Worm (Caenorhabditis elegans): ENCODE results near the gene M02D8.5.
A peak's percentile ranks its signal among the peaks of the same experiment; 100 is the strongest.

The M02D8.5 gene

ce11 chrX:8791821-8792220, 30.4 kb upstream of the M02D8.5 start, which contains the start of gene chup-1:
chup-1 (plus strand) TSS chrX:8792160.
- TF ChIP-seq repo-1 (tag; optimal IDR thresholded peaks at IDR 0.05) (peak; percentile 7), attf-5 (GFP tag; optimal IDR thresholded peaks at IDR 0.05) (peak; percentile 45), cebp-1 (GFP tag; IDR thresholded peaks at IDR 0.05) (no peak), cebp-1 (tag; optimal IDR thresholded peaks at IDR 0.05) (peak; percentile 44), nhr-80 (tag; optimal IDR thresholded peaks at IDR 0.05) (peak; percentile 32), ceh-91 (GFP tag; IDR thresholded peaks at IDR 0.05) (no peak), mcd-1 (GFP tag; IDR thresholded peaks at IDR 0.05) (peak; percentile 68), hmg-1.2 (GFP tag; IDR thresholded peaks at IDR 0.05) (no peak), B0019.2 (GFP tag; conservative IDR thresholded peaks at IDR 0.05) (no peak)

DNA sequence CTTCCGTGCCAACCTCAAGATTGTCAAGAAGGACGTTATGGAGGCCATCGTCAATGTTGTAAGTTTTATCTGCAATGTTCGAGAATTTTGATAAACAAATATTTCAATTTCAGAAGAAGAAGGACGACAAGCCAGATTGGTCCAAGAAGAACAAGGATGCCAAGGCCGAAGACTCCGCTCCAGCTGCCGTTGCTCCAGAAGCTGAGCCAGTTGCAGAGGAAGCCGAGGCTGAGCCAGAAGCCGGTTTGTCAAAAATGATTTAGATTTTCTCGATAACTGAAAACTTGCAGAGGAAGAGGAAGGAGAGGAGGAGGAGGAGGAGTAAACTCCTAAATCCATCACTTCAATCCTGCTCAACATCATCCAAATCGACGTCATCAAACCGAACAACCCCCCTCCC, 28.7 kb upstream of the M02D8.5 start:
- TF ChIP-seq mel-28 (tag; optimal IDR thresholded peaks at IDR 0.05; ENCODE audit: borderline replicate concordance) (no peak), F33H1.4 (GFP tag; IDR thresholded peaks at IDR 0.05) (no peak)

ce11 chrX:8789014-8789506, 27.7 kb upstream of the M02D8.5 start, which contains the start of gene unc-27:
unc-27 (plus strand) TSS chrX:8789456.
- TF ChIP-seq mes-4 (tag; optimal IDR thresholded peaks at IDR 0.05) (no peak), somi-1 (GFP tag; optimal IDR thresholded peaks at IDR 0.05) (no peak), attf-5 (GFP tag; optimal IDR thresholded peaks at IDR 0.05) (no peak), ztf-22 (GFP tag; optimal IDR thresholded peaks at IDR 0.05) (no peak), F55B11.4 (tag; optimal IDR thresholded peaks at IDR 0.05; ENCODE audit: borderline replicate concordance, insufficient read depth) (no peak), bed-2 (GFP tag; IDR thresholded peaks at IDR 0.05) (no peak), Y56A3A.18 (GFP tag; IDR thresholded peaks at IDR 0.05) (no peak), hmg-1.2 (GFP tag; IDR thresholded peaks at IDR 0.05) (no peak), lin-54 (GFP tag; optimal IDR thresholded peaks at IDR 0.05) (no peak), let-526 (GFP tag; IDR thresholded peaks at IDR 0.05) (no peak), hlh-26 (GFP tag; conservative IDR thresholded peaks at IDR 0.05) (no peak)

- TF ChIP-seq nhr-80 (tag; optimal IDR thresholded peaks at IDR 0.05) = peak; percentile 15
- peak; percentile 14 for TF ChIP-seq lin-40 (tag; optimal IDR thresholded peaks at IDR 0.05)
- no peak for TF ChIP-seq Y53G8AR.9 (GFP tag; conservative IDR thresholded peaks at IDR 0.05)
- TF ChIP-seq cebp-1 (GFP tag; IDR thresholded peaks at IDR 0.05) = peak; percentile 65
- peak; percentile 70 for TF ChIP-seq cebp-1 (tag; optimal IDR thresholded peaks at IDR 0.05)
Measured at ce11 chrX:8787689-8788222, 26.4 kb upstream of the M02D8.5 start.

ce11 chrX:8786687-8787086, 25.3 kb upstream of the M02D8.5 start:
- TF ChIP-seq dpl-1 (GFP tag; optimal IDR thresholded peaks at IDR 0.05) (no peak), F33H1.4 (GFP tag; IDR thresholded peaks at IDR 0.05) (no peak), rpc-1 (optimal IDR thresholded peaks at IDR 0.05) (no peak), rpc-1 (tag; optimal IDR thresholded peaks at IDR 0.05) (no peak), madf-10 (tag; optimal IDR thresholded peaks at IDR 0.05) (no peak), Y53G8AR.9 (GFP tag; conservative IDR thresholded peaks at IDR 0.05) (no peak), unc-130 (GFP tag; optimal IDR thresholded peaks at IDR 0.05) (no peak), C06A6.2 (GFP tag; conservative IDR thresholded peaks at IDR 0.05) (no peak), cebp-1 (GFP tag; IDR thresholded peaks at IDR 0.05) (no peak), cebp-1 (tag; optimal IDR thresholded peaks at IDR 0.05) (no peak), akir-1 (GFP tag; optimal IDR thresholded peaks at IDR 0.05) (no peak), snpc-1.1 (tag; optimal IDR thresholded peaks at IDR 0.05; ENCODE audit: insufficient read depth) (no peak), lin-54 (GFP tag; optimal IDR thresholded peaks at IDR 0.05) (no peak), dpff-1 (tag; optimal IDR thresholded peaks at IDR 0.05) (no peak), B0019.2 (GFP tag; conservative IDR thresholded peaks at IDR 0.05) (no peak), tbp1 (GFP tag; optimal IDR thresholded peaks at IDR 0.05) (no peak)
